Fruit fly (Drosophila melanogaster) whole organism, wandering third instar larva: ENCODE data around the gene CG34125.

Source experiments
- Abd-B ChIP-seq: fragments of >200 bp; optimal IDR thresholded peaks from 2 replicates; lab custom pipeline; 2017; ENCODE audit warnings: missing biosample characterization, missing genetic modification characterization
- CG32264 ChIP-seq: fragments of 200-800 bp; sonication (Bioruptor generic); optimal IDR thresholded peaks from 2 replicates; lab custom pipeline; 2016; ENCODE audit warnings: missing biosample characterization, missing genetic modification characterization
- CG9705 ChIP-seq: fragments of 200-800 bp; sonication (Bioruptor generic); optimal IDR thresholded peaks from 2 replicates; lab custom pipeline; 2018; ENCODE audit warnings: missing biosample characterization, mild to moderate bottlenecking, missing genetic modification characterization
- CrebA ChIP-seq: fragments of 200-800 bp; sonication (Bioruptor generic); optimal IDR thresholded peaks from 2 replicates; lab custom pipeline; 2016; ENCODE audit warnings: missing biosample characterization, mild to moderate bottlenecking, missing genetic modification characterization, borderline replicate concordance
- Dfd ChIP-seq: fragments of >200 bp; optimal IDR thresholded peaks from 2 replicates; lab custom pipeline; 2017; ENCODE audit warnings: missing biosample characterization, missing genetic modification characterization
- Dif ChIP-seq: fragments of 200-275, 200-300 bp; sonication (Bioruptor generic); optimal IDR thresholded peaks from 2 replicates; lab custom pipeline; 2018; ENCODE audit warnings: missing biosample characterization, missing genetic modification characterization; ENCODE audit not compliant: partially characterized antibody
- GATAd ChIP-seq: sonication (Bioruptor generic); optimal IDR thresholded peaks from 2 replicates; lab custom pipeline; 2016; ENCODE audit warnings: missing biosample characterization, missing genetic modification characterization
- HLH106 ChIP-seq: fragments of 200-800 bp; optimal IDR thresholded peaks from 3 replicates; lab custom pipeline; 2019; ENCODE audit warnings: missing biosample characterization, mild to moderate bottlenecking, missing genetic modification characterization, moderate library complexity
- Hnf4 ChIP-seq: fragments of 200-800 bp; sonication (Bioruptor generic); optimal IDR thresholded peaks from 2 replicates; lab custom pipeline; 2016; ENCODE audit warnings: missing biosample characterization, mild to moderate bottlenecking, missing genetic modification characterization
- Hr78 ChIP-seq: fragments of >200 bp; optimal IDR thresholded peaks from 2 replicates; lab custom pipeline; 2017; ENCODE audit warnings: missing biosample characterization, missing genetic modification characterization
- Hr83 ChIP-seq: fragments of 200-300 bp; sonication (Bioruptor generic); optimal IDR thresholded peaks from 2 replicates; lab custom pipeline; 2016; ENCODE audit warnings: missing biosample characterization, mild to moderate bottlenecking, missing genetic modification characterization, moderate library complexity; ENCODE audit not compliant: poor library complexity, severe bottlenecking
- Jra ChIP-seq: sonication (Bioruptor generic); optimal IDR thresholded peaks from 2 replicates; lab custom pipeline; 2016; ENCODE audit warnings: missing biosample characterization, missing genetic modification characterization
- Mio ChIP-seq: sonication (Bioruptor generic); optimal IDR thresholded peaks from 2 replicates; lab custom pipeline; 2016; ENCODE audit warnings: missing biosample characterization, missing genetic modification characterization
- Myc ChIP-seq: fragments of >200 bp; optimal IDR thresholded peaks from 2 replicates; lab custom pipeline; 2017
- N ChIP-seq: fragments of >200 bp; optimal IDR thresholded peaks from 2 replicates; lab custom pipeline; 2018; ENCODE audit warnings: missing biosample characterization, missing external identifiers, missing genetic modification characterization
- OdsH ChIP-seq: fragments of 200-800 bp; sonication (Bioruptor generic); optimal IDR thresholded peaks from 2 replicates; lab custom pipeline; 2016; ENCODE audit warnings: missing biosample characterization, mild to moderate bottlenecking, missing genetic modification characterization
- Rel ChIP-seq, 2 experiments: fragments of 200-800 bp; sonication (Bioruptor generic) in 1 of 2; optimal IDR thresholded peaks; 2 replicates in 1 of 2; 3 replicates in 1 of 2; lab custom pipeline; 2016 to 2019; ENCODE audit warnings: mild to moderate bottlenecking in 2 of 2, missing biosample characterization in 2 of 2, missing genetic modification characterization in 2 of 2, moderate library complexity in 1 of 2
- Sp1 ChIP-seq: fragments of 200-800 bp; sonication (Bioruptor generic); optimal IDR thresholded peaks from 3 replicates; lab custom pipeline; 2019; ENCODE audit warnings: missing biosample characterization, mild to moderate bottlenecking, missing genetic modification characterization, moderate library complexity
- Vsx2 ChIP-seq: fragments of 200-300, 225-300 bp; sonication (Bioruptor generic); optimal IDR thresholded peaks from 2 replicates; lab custom pipeline; 2018; ENCODE audit warnings: missing biosample characterization, missing genetic modification characterization; ENCODE audit not compliant: partially characterized antibody
- br ChIP-seq: fragments of 200-800 bp; sonication (Bioruptor generic); optimal IDR thresholded peaks from 2 replicates; lab custom pipeline; 2016; ENCODE audit warnings: missing biosample characterization, missing genetic modification characterization
- brk ChIP-seq: fragments of 200-800 bp; sonication (Bioruptor generic); optimal IDR thresholded peaks from 2 replicates; lab custom pipeline; 2016; ENCODE audit warnings: missing biosample characterization, mild to moderate bottlenecking, missing genetic modification characterization
- dmrt93B ChIP-seq: fragments of 200-800 bp; sonication (Bioruptor generic); optimal IDR thresholded peaks from 2 replicates; lab custom pipeline; 2018; ENCODE audit warnings: missing biosample characterization, mild to moderate bottlenecking, missing genetic modification characterization
- dsf ChIP-seq: sonication (Bioruptor generic); optimal IDR thresholded peaks from 2 replicates; lab custom pipeline; 2016; ENCODE audit warnings: missing biosample characterization, missing genetic modification characterization, borderline replicate concordance
- ey ChIP-seq: fragments of 200-800 bp; sonication (Bioruptor generic); optimal IDR thresholded peaks from 2 replicates; lab custom pipeline; 2016; ENCODE audit warnings: missing biosample characterization, missing genetic modification characterization
- foxo ChIP-seq, 2 experiments: fragments of 200-800 bp; sonication (Bioruptor generic); optimal IDR thresholded peaks; 2 replicates in 1 of 2; 3 replicates in 1 of 2; lab custom pipeline; 2016 to 2017; ENCODE audit warnings: missing biosample characterization in 2 of 2, missing genetic modification characterization in 2 of 2
- fru ChIP-seq: fragments of 200-800 bp; sonication (Bioruptor generic); optimal IDR thresholded peaks from 3 replicates; lab custom pipeline; 2016; ENCODE audit warnings: missing biosample characterization, mild to moderate bottlenecking, missing genetic modification characterization
- h ChIP-seq: fragments of 200-800 bp; sonication (Bioruptor generic); optimal IDR thresholded peaks from 3 replicates; lab custom pipeline; 2016; ENCODE audit warnings: missing biosample characterization, mild to moderate bottlenecking, missing genetic modification characterization
- lola ChIP-seq: fragments of >200 bp; optimal IDR thresholded peaks from 2 replicates; lab custom pipeline; 2017; ENCODE audit warnings: missing biosample characterization, missing genetic modification characterization
- psq ChIP-seq: fragments of 200-800 bp; sonication (Bioruptor generic); optimal IDR thresholded peaks from 3 replicates; lab custom pipeline; 2017; ENCODE audit warnings: missing biosample characterization, mild to moderate bottlenecking, missing genetic modification characterization, moderate library complexity
- rgr ChIP-seq: fragments of 200-800 bp; sonication (Bioruptor generic); optimal IDR thresholded peaks from 3 replicates; lab custom pipeline; 2016; ENCODE audit warnings: missing biosample characterization, mild to moderate bottlenecking, missing genetic modification characterization
- sage ChIP-seq: fragments of 200-800 bp; sonication (Bioruptor generic); optimal IDR thresholded peaks from 2 replicates; lab custom pipeline; 2016; ENCODE audit warnings: missing biosample characterization, mild to moderate bottlenecking, missing genetic modification characterization
- sv ChIP-seq: fragments of 200-800 bp; sonication (Bioruptor generic); optimal IDR thresholded peaks from 3 replicates; lab custom pipeline; 2016; ENCODE audit warnings: missing biosample characterization, missing genetic modification characterization
- usp ChIP-seq: fragments of >200 bp; optimal IDR thresholded peaks from 2 replicates; lab custom pipeline; 2017; ENCODE audit warnings: missing biosample characterization, missing genetic modification characterization
- woc ChIP-seq: sonication (Bioruptor generic); optimal IDR thresholded peaks from 2 replicates; lab custom pipeline; 2016; ENCODE audit warnings: missing biosample characterization, mild to moderate bottlenecking, missing genetic modification characterization

The CG34125 gene

dm6 chr2L:5009306-5010030 is 44.0 kb downstream of the CG34125 start, which contains the start of gene Rtnl1:
Gene Rtnl1 (minus strand): TSS chr2L:5009720.
- TF ChIP-seq Vsx2 (GFP tag; lab: Kevin White, UChicago) (no peak), ey (GFP tag; lab: Kevin White, UChicago) (no peak), Sp1 (peak; percentile 54), CrebA (no peak), rgr (peak; percentile 69), Mio (GFP tag; lab: Kevin White, UChicago) (no peak), N (GFP tag; lab: Kevin White, UChicago) (no peak), CG9705 (GFP tag; lab: Kevin White, UChicago) (peak; percentile 12), HLH106 (tag; lab: Kevin White, UChicago) (peak; percentile 17), woc (GFP tag; lab: Kevin White, UChicago) (no peak), Hr78 (GFP tag; lab: Kevin White, UChicago) (no peak), h (GFP tag; lab: Kevin White, UChicago) (peak; percentile 60), dmrt93B (GFP tag; lab: Kevin White, UChicago) (no peak), Dif (GFP tag; lab: Kevin White, UChicago) (peak; percentile 57), Jra (peak; percentile 65), sage (GFP tag; lab: Kevin White, UChicago) (no peak), OdsH (GFP tag; lab: Kevin White, UChicago) (no peak), Hr83 (GFP tag; lab: Kevin White, UChicago) (peak; percentile 78), Rel (GFP tag; optimal IDR thresholded peaks at IDR 0.05; lab: Kevin White, UChicago) (no peak), Rel (tag; optimal IDR thresholded peaks at IDR 0.05; lab: Kevin White, UChicago) (peak; percentile 57), brk (GFP tag; lab: Kevin White, UChicago) (no peak), CG32264 (GFP tag; lab: Kevin White, UChicago) (no peak), Hnf4 (no peak), foxo (GFP tag; optimal IDR thresholded peaks at IDR 0.05; lab: Kevin White, UChicago) (peak in 1 of 2 experiments; percentile 27), br (GFP tag; lab: Kevin White, UChicago) (peak; percentile 29), fru (GFP tag; lab: Kevin White, UChicago) (peak; percentile 23), Myc (lab: Kevin White, UChicago) (peak; percentile 92)

- TF ChIP-seq fru (GFP tag; lab: Kevin White, UChicago) = peak; percentile 52
- TF ChIP-seq woc (GFP tag; lab: Kevin White, UChicago) = peak; percentile 92
- peak; percentile 79 for TF ChIP-seq h (GFP tag; lab: Kevin White, UChicago)
- TF ChIP-seq Dfd = no peak
- TF ChIP-seq Dif (GFP tag; lab: Kevin White, UChicago) = no peak
- no peak for TF ChIP-seq usp (GFP tag; lab: Kevin White, UChicago)
- no peak for TF ChIP-seq N (GFP tag; lab: Kevin White, UChicago)
- peak; percentile 46 for TF ChIP-seq CG32264 (GFP tag; lab: Kevin White, UChicago)
- TF ChIP-seq brk (GFP tag; lab: Kevin White, UChicago) = no peak
- TF ChIP-seq Hnf4 = no peak
- peak in 1 of 2 experiments; percentile 66 for TF ChIP-seq foxo (GFP tag; optimal IDR thresholded peaks at IDR 0.05; lab: Kevin White, UChicago)
- peak; percentile 45 for TF ChIP-seq psq (GFP tag; lab: Kevin White, UChicago)
- no peak for TF ChIP-seq Rel (GFP tag; optimal IDR thresholded peaks at IDR 0.05; lab: Kevin White, UChicago)
- TF ChIP-seq Rel (tag; optimal IDR thresholded peaks at IDR 0.05; lab: Kevin White, UChicago) = no peak
- peak; percentile 55 for TF ChIP-seq Sp1
- TF ChIP-seq CG9705 (GFP tag; lab: Kevin White, UChicago) = peak; percentile 37
- TF ChIP-seq HLH106 (tag; lab: Kevin White, UChicago) = peak; percentile 67
- TF ChIP-seq sv = peak; percentile 45
- TF ChIP-seq sage (GFP tag; lab: Kevin White, UChicago) = no peak
- TF ChIP-seq OdsH (GFP tag; lab: Kevin White, UChicago) = peak; percentile 55
- TF ChIP-seq rgr = peak; percentile 75
- TF ChIP-seq Abd-B (GFP tag; lab: Kevin White, UChicago) = no peak
- no peak for TF ChIP-seq GATAd (GFP tag; lab: Kevin White, UChicago)
- peak; percentile 93 for TF ChIP-seq Myc (lab: Kevin White, UChicago)
- TF ChIP-seq Jra = no peak
- no peak for TF ChIP-seq dsf (GFP tag; lab: Kevin White, UChicago)
- TF ChIP-seq lola (GFP tag; lab: Kevin White, UChicago) = no peak
- TF ChIP-seq ey (GFP tag; lab: Kevin White, UChicago) = peak; percentile 72
- TF ChIP-seq br (GFP tag; lab: Kevin White, UChicago) = peak; percentile 60
Measured at dm6 chr2L:5010784-5011260, 45.3 kb downstream of the CG34125 start, which contains the start of the genes CG31917, Tfb5 and SelT. Gene CG31917 (minus strand): TSS chr2L:5010834. Gene Tfb5 (minus strand): TSS chr2L:5010834. Gene SelT (plus strand): TSS chr2L:5010922.
